Fruit fly (Drosophila melanogaster) whole organism, embryonic: Measurements from ENCODE around the gene mats.
A peak's percentile ranks its signal among the peaks of the same experiment; 100 is the strongest.

ENCODE experiments used
- CG12236 ChIP-seq: fragments of 200-800 bp; sonication (Bioruptor generic); optimal IDR thresholded peaks from 2 replicates; lab custom pipeline; 2016; ENCODE audit warnings: missing biosample characterization, missing genetic modification characterization
- CG13296 ChIP-seq: fragments of 200-800 bp; sonication (Bioruptor generic); optimal IDR thresholded peaks from 3 replicates; lab custom pipeline; 2018; ENCODE audit warnings: missing biosample characterization, mild to moderate bottlenecking, missing genetic modification characterization
- CG13775 ChIP-seq: fragments of 200-800 bp; sonication (Bioruptor generic); optimal IDR thresholded peaks from 3 replicates; lab custom pipeline; 2017; ENCODE audit warnings: missing biosample characterization, mild to moderate bottlenecking, missing genetic modification characterization
- CG14441 ChIP-seq: fragments of 200-800 bp; sonication (Bioruptor generic); IDR thresholded peaks from 2 replicates; pipeline ENCODE4 v1.3.6; 2022; ENCODE audit warnings: missing biosample characterization, missing genetic modification characterization
- CG15479 ChIP-seq: fragments of 200-800 bp; sonication (Bioruptor generic); optimal IDR thresholded peaks from 3 replicates; lab custom pipeline; 2019; ENCODE audit warnings: missing biosample characterization, mild to moderate bottlenecking, missing genetic modification characterization, moderate library complexity
- CG15514 ChIP-seq: fragments of 200-800 bp; sonication (Bioruptor generic); optimal IDR thresholded peaks from 3 replicates; lab custom pipeline; 2017; ENCODE audit warnings: missing biosample characterization, missing genetic modification characterization, mild to moderate bottlenecking, moderate library complexity, missing genetic modification reagents
- CG17361 ChIP-seq: fragments of 200-800 bp; sonication (Bioruptor generic); IDR thresholded peaks from 3 replicates; pipeline ENCODE4 v1.3.6; 2022; ENCODE audit warnings: missing biosample characterization, missing genetic modification characterization
- CG18262 ChIP-seq: fragments of 200-800 bp; optimal IDR thresholded peaks from 3 replicates; lab custom pipeline; 2019; ENCODE audit warnings: missing biosample characterization, mild to moderate bottlenecking, missing genetic modification characterization, moderate library complexity
- CG2678 ChIP-seq: fragments of 200-800 bp; sonication (Bioruptor generic); optimal IDR thresholded peaks from 3 replicates; lab custom pipeline; 2019; ENCODE audit warnings: missing biosample characterization, mild to moderate bottlenecking, missing genetic modification characterization, moderate library complexity
- CG30403 ChIP-seq: fragments of 200-800 bp; sonication (Bioruptor generic); optimal IDR thresholded peaks from 3 replicates; lab custom pipeline; 2016; ENCODE audit warnings: missing biosample characterization, missing genetic modification characterization
- CG31441 ChIP-seq: fragments of 200-800 bp; sonication (Bioruptor generic); IDR thresholded peaks from 2 replicates; pipeline ENCODE4 v1.3.6; 2022; ENCODE audit warnings: missing biosample characterization, missing genetic modification characterization
- CG32532 ChIP-seq: fragments of 200-800 bp; sonication (Bioruptor generic); IDR thresholded peaks from 2 replicates; pipeline ENCODE4 v1.3.6; 2022; ENCODE audit warnings: missing biosample characterization, missing genetic modification characterization
- CG34376 ChIP-seq: fragments of 200-800 bp; sonication (Bioruptor generic); optimal IDR thresholded peaks from 2 replicates; lab custom pipeline; 2018; ENCODE audit warnings: missing biosample characterization, mild to moderate bottlenecking, missing genetic modification characterization
- CG7839 ChIP-seq: fragments of 200-800 bp; sonication (Bioruptor generic); optimal IDR thresholded peaks from 3 replicates; lab custom pipeline; 2018; ENCODE audit warnings: missing biosample characterization, mild to moderate bottlenecking, missing genetic modification characterization, moderate library complexity
- CG8924 ChIP-seq: fragments of 200-800 bp; optimal IDR thresholded peaks from 3 replicates; lab custom pipeline; 2019; ENCODE audit warnings: missing biosample characterization, mild to moderate bottlenecking, missing genetic modification characterization, moderate library complexity
- CG9727 ChIP-seq: fragments of 200-800 bp; sonication (Bioruptor generic); optimal IDR thresholded peaks from 3 replicates; lab custom pipeline; 2017; ENCODE audit warnings: missing biosample characterization, mild to moderate bottlenecking, missing genetic modification characterization
- CHES-1-like ChIP-seq: fragments of 200-800 bp; sonication (Bioruptor generic); optimal IDR thresholded peaks from 2 replicates; lab custom pipeline; 2016; ENCODE audit warnings: missing biosample characterization, missing genetic modification characterization
- CoRest ChIP-seq: fragments of 200-800 bp; sonication (Bioruptor generic); optimal IDR thresholded peaks from 3 replicates; lab custom pipeline; 2018; ENCODE audit warnings: missing biosample characterization, mild to moderate bottlenecking, missing genetic modification characterization, moderate library complexity
- Doc2 ChIP-seq: fragments of 200-800 bp; sonication (Bioruptor generic); IDR thresholded peaks from 2 replicates; pipeline ENCODE4 v1.3.6; 2022; ENCODE audit warnings: missing biosample characterization, missing genetic modification characterization
- Ets65A ChIP-seq: fragments of 200-800 bp; sonication (Bioruptor generic); peaks from one replicate; lab custom pipeline; 2016; ENCODE audit warnings: missing biosample characterization, missing genetic modification characterization
- H15 ChIP-seq: fragments of 200-800 bp; sonication (Bioruptor generic); IDR thresholded peaks from 3 replicates; pipeline ENCODE4 v1.3.6; 2022; ENCODE audit warnings: missing biosample characterization, missing genetic modification characterization
- Med ChIP-seq: fragments of 200-800 bp; sonication (Bioruptor generic); peaks from one replicate; lab custom pipeline; 2016; ENCODE audit warnings: missing biosample characterization, missing genetic modification characterization, mild to moderate bottlenecking, inconsistent platforms, moderate library complexity
- Nf-YB ChIP-seq: fragments of 200-800 bp; sonication (Bioruptor generic); optimal IDR thresholded peaks from 3 replicates; lab custom pipeline; 2019; ENCODE audit warnings: missing biosample characterization, mild to moderate bottlenecking, missing genetic modification characterization, moderate library complexity
- Oli ChIP-seq: fragments of 200-800 bp; sonication (Bioruptor generic); optimal IDR thresholded peaks from 2 replicates; lab custom pipeline; 2018; ENCODE audit warnings: missing biosample characterization, mild to moderate bottlenecking, missing genetic modification characterization, moderate library complexity
- Pdp1 ChIP-seq, 2 experiments: fragments of 200-800 bp; sonication (Bioruptor generic); optimal IDR thresholded peaks; 3 replicates each; lab custom pipeline; 2016; ENCODE audit warnings: missing biosample characterization in 2 of 2, missing genetic modification characterization in 2 of 2, mild to moderate bottlenecking in 1 of 2, moderate library complexity in 1 of 2
- Sox102F ChIP-seq: fragments of 200-800 bp; sonication (Bioruptor generic); optimal IDR thresholded peaks from 2 replicates; lab custom pipeline; 2018; ENCODE audit warnings: missing biosample characterization, mild to moderate bottlenecking, missing genetic modification characterization, moderate library complexity
- Ssrp ChIP-seq: fragments of 200-800 bp; sonication (Bioruptor generic); optimal IDR thresholded peaks from 2 replicates; lab custom pipeline; 2018; ENCODE audit warnings: missing biosample characterization, mild to moderate bottlenecking, missing genetic modification characterization, moderate library complexity
- ara ChIP-seq: fragments of 200-800 bp; sonication (Bioruptor generic); IDR thresholded peaks from 2 replicates; pipeline ENCODE4 v1.3.6; 2022; ENCODE audit warnings: missing biosample characterization, missing genetic modification characterization
- ase ChIP-seq: fragments of 200-800 bp; sonication (Bioruptor generic); IDR thresholded peaks from 3 replicates; pipeline ENCODE4 v1.3.6; 2022; ENCODE audit warnings: missing biosample characterization, missing genetic modification characterization
- exex ChIP-seq: fragments of 200-800 bp; sonication (Bioruptor generic); optimal IDR thresholded peaks from 4 replicates; lab custom pipeline; 2018; ENCODE audit warnings: missing biosample characterization, mild to moderate bottlenecking, missing genetic modification characterization, moderate library complexity
- grau ChIP-seq: fragments of 200-800 bp; optimal IDR thresholded peaks from 3 replicates; lab custom pipeline; 2019; ENCODE audit warnings: missing biosample characterization, mild to moderate bottlenecking, missing genetic modification characterization, moderate library complexity
- grn ChIP-seq: fragments of 200-800 bp; sonication (Bioruptor generic); optimal IDR thresholded peaks from 3 replicates; lab custom pipeline; 2017; ENCODE audit warnings: missing biosample characterization, missing genetic modification characterization
- gsb ChIP-seq: fragments of 200-800 bp; sonication (Bioruptor generic); IDR thresholded peaks from 2 replicates; pipeline ENCODE4 v1.3.6; 2022; ENCODE audit warnings: missing biosample characterization, missing genetic modification characterization
- hkb ChIP-seq, 2 experiments: fragments of 200-800 bp in 1 of 2; fragments of >200 bp in 1 of 2; sonication (Bioruptor generic) in 1 of 2; IDR thresholded peaks in 1 of 2; optimal IDR thresholded peaks in 1 of 2; 2 replicates each; pipeline versions ENCODE4 v1.3.6 to Lab custom; 2017 to 2022; ENCODE audit warnings: missing biosample characterization in 1 of 2, missing genetic modification characterization in 1 of 2
- ind ChIP-seq: fragments of 200-800 bp; sonication (Bioruptor generic); optimal IDR thresholded peaks from 3 replicates; lab custom pipeline; 2016; ENCODE audit warnings: missing biosample characterization, missing genetic modification characterization
- inv ChIP-seq: fragments of 200-800 bp; sonication (Bioruptor generic); IDR thresholded peaks from 2 replicates; pipeline ENCODE4 v1.3.6; 2022; ENCODE audit warnings: missing biosample characterization, missing genetic modification characterization; ENCODE audit not compliant: partially characterized antibody
- lbe ChIP-seq: fragments of 200-800 bp; sonication (Bioruptor generic); optimal IDR thresholded peaks from 2 replicates; lab custom pipeline; 2016; ENCODE audit warnings: missing biosample characterization, mild to moderate bottlenecking, missing genetic modification characterization
- phol ChIP-seq: fragments of 200-800 bp; sonication (Bioruptor generic); optimal IDR thresholded peaks from 3 replicates; lab custom pipeline; 2018; ENCODE audit warnings: missing biosample characterization, mild to moderate bottlenecking, missing genetic modification characterization, moderate library complexity
- row ChIP-seq: fragments of 200-800 bp; sonication (Bioruptor generic); IDR thresholded peaks from 3 replicates; pipeline ENCODE4 v1.3.6; 2022; ENCODE audit warnings: missing biosample characterization, missing genetic modification characterization
- sens ChIP-seq: fragments of 200-800 bp; sonication (Bioruptor generic); peaks from one replicate; lab custom pipeline; 2016; ENCODE audit warnings: missing biosample characterization, missing genetic modification characterization
- sqz ChIP-seq: fragments of 200-800 bp; sonication (Bioruptor generic); optimal IDR thresholded peaks from 3 replicates; lab custom pipeline; 2018; ENCODE audit warnings: missing biosample characterization, mild to moderate bottlenecking, missing genetic modification characterization
- sr ChIP-seq: fragments of 200-800 bp; sonication (Bioruptor generic); IDR thresholded peaks from 3 replicates; pipeline ENCODE4 v1.3.6; 2022; ENCODE audit warnings: missing biosample characterization, missing genetic modification characterization
- tgo ChIP-seq: fragments of 200-800 bp; sonication (Bioruptor generic); IDR thresholded peaks from 3 replicates; pipeline ENCODE4 v1.3.6; 2022; ENCODE audit warnings: missing biosample characterization, missing genetic modification characterization
- tup ChIP-seq: fragments of 200-800 bp; sonication (Bioruptor generic); optimal IDR thresholded peaks from 2 replicates; lab custom pipeline; 2016; ENCODE audit warnings: missing biosample characterization, mild to moderate bottlenecking, missing genetic modification characterization, moderate library complexity

The mats gene

DNA sequence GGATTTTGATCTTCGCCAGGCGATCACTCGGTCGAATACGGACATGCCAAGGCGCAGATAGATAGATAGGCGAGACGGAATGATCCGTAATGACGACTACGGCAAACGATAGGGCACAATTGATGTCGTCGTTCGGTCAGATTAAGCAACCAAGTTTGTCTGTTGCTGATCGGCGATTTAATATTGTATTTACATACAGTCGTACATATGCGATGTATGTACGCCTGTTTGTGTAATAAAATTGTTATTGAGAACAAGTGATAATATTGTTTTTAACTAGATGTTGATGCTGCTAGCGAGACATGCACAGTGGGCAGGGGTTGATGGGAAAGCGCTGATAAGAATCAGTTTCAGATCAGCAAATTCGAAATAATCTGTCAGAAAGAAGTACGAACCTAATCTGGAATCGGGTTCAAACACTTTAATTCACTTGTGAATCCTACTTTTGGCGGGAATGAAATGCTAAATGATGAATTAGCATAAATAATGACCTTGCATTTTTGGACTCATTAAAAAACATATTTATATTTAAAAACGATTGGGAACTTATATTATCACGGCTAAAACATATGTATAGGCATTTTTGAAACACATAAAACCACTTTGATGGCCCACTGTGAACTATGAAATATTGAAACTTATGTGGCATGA, 34.5 kb downstream of the mats start (continued):
- peak; percentile 9 for TF ChIP-seq ind (GFP tag; lab: Kevin White, UChicago)
- 0 out of 2 replicates have a peak, but pooled peaks have one; percentile 26 for TF ChIP-seq CG31441 (GFP tag; lab: Robert Waterston, UW)
- TF ChIP-seq CG2678 (tag; lab: Kevin White, UChicago), result peak; percentile 33
- peak; percentile 6 for TF ChIP-seq grau (tag; lab: Kevin White, UChicago)
- TF ChIP-seq CG7839, result peak; percentile 37
- peak; percentile 15 for TF ChIP-seq CG9727
- peak; percentile 90 for TF ChIP-seq Ets65A (GFP tag; lab: Kevin White, UChicago)
- TF ChIP-seq CG17361 (GFP tag; lab: Robert Waterston, UW), result peak; percentile 55; the same call in 2 of the 3 replicates
- TF ChIP-seq CG13775 (GFP tag; lab: Kevin White, UChicago), result no peak
- TF ChIP-seq tup, result no peak
- TF ChIP-seq sr, result no peak
- TF ChIP-seq CG30403 (GFP tag; lab: Kevin White, UChicago), result peak; percentile 32
- TF ChIP-seq CG34376 (GFP tag; lab: Kevin White, UChicago), result peak; percentile 84
- TF ChIP-seq CoRest (tag; lab: Kevin White, UChicago), result peak; percentile 14
- peak in 1 of 2 experiments; percentile 3 for TF ChIP-seq Pdp1 (GFP tag; optimal IDR thresholded peaks at IDR 0.05; lab: Kevin White, UChicago)
- TF ChIP-seq Oli (tag; lab: Kevin White, UChicago), result peak; percentile 34
- TF ChIP-seq ase (GFP tag; lab: Robert Waterston, UW), result no peak
- TF ChIP-seq CG18262, result peak; percentile 31
- no peak for TF ChIP-seq sqz (GFP tag; lab: Kevin White, UChicago)
- TF ChIP-seq CG8924, result no peak
- TF ChIP-seq hkb (optimal IDR thresholded peaks at IDR 0.05; lab: Kevin White, UChicago), result no peak
- 0 out of 2 replicates have a peak, but pooled peaks have one; percentile 16 for TF ChIP-seq hkb (GFP tag; IDR thresholded peaks at IDR 0.05; lab: Robert Waterston, UW)
- peak; percentile 7 for TF ChIP-seq Sox102F (GFP tag; lab: Kevin White, UChicago)
- TF ChIP-seq ara (GFP tag; lab: Robert Waterston, UW), result 0 out of 2 replicates have a peak, but pooled peaks have one; percentile 23
- peak; percentile 66 for TF ChIP-seq sens (GFP tag; lab: Kevin White, UChicago)
- no peak for TF ChIP-seq CHES-1-like (GFP tag; lab: Kevin White, UChicago)
- TF ChIP-seq phol, result peak; percentile 26
- TF ChIP-seq Doc2, result no peak
- TF ChIP-seq CG15514 (GFP tag; lab: Kevin White, UChicago), result peak; percentile 24
- no peak for TF ChIP-seq inv (GFP tag; lab: Robert Waterston, UW)
- TF ChIP-seq row (GFP tag; lab: Robert Waterston, UW), result peak; percentile 30; the same call in 2 of the 3 replicates
- no peak for TF ChIP-seq CG12236 (GFP tag; lab: Kevin White, UChicago)
- TF ChIP-seq Nf-YB (GFP tag; lab: Kevin White, UChicago), result no peak
- peak; percentile 20 for TF ChIP-seq Ssrp (tag; lab: Kevin White, UChicago)
- peak; percentile 15; the same call in 1 of the 2 replicates for TF ChIP-seq CG14441 (GFP tag; lab: Robert Waterston, UW)
- no peak for TF ChIP-seq H15
- peak; percentile 1 for TF ChIP-seq CG13296 (GFP tag; lab: Kevin White, UChicago)
- peak; percentile 36 for TF ChIP-seq Med (GFP tag; lab: Kevin White, UChicago)
- TF ChIP-seq lbe, result no peak
- TF ChIP-seq CG32532 (GFP tag; lab: Robert Waterston, UW), result no peak

dm6 chr3R:22456007-22456406, 35.0 kb downstream of the mats start:
- TF ChIP-seq Pdp1 (GFP tag; optimal IDR thresholded peaks at IDR 0.05; lab: Kevin White, UChicago) (peak in 1 of 2 experiments; percentile 67), tgo (GFP tag; lab: Robert Waterston, UW) (no peak), gsb (GFP tag; lab: Robert Waterston, UW) (no peak), exex (tag; lab: Kevin White, UChicago) (peak; percentile 51), CG15479 (GFP tag; lab: Kevin White, UChicago) (no peak), grn (peak; percentile 59), CG34376 (GFP tag; lab: Kevin White, UChicago) (peak; percentile 98)
